Fruit fly (Drosophila melanogaster): ENCODE results near the gene CG2187.

Gene CG2187

DNA sequence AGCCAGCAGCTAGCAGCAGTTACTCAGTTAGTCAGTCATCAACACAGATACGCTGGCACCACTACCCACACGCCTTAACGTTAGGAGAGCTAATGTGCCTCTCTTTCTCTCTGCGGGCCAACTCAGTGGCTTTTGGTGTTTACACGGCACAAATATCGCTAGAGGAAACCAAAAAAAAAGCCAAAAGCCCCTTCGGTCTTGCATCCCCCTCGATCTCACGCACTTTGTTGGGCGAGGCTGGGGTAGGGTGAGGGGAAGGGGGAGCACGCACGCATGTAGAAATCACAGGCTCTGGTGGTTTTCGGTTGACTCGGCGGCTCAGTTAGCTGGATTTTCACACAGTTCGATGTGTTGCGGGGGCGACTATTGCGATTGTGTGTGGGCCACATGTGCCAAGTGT, 36.5 kb downstream of the CG2187 start:
- TF ChIP-seq D1 (tag; optimal IDR thresholded peaks at IDR 0.05) (no peak), CG32121 (GFP tag; IDR thresholded peaks at IDR 0.05) (no peak)

DNA sequence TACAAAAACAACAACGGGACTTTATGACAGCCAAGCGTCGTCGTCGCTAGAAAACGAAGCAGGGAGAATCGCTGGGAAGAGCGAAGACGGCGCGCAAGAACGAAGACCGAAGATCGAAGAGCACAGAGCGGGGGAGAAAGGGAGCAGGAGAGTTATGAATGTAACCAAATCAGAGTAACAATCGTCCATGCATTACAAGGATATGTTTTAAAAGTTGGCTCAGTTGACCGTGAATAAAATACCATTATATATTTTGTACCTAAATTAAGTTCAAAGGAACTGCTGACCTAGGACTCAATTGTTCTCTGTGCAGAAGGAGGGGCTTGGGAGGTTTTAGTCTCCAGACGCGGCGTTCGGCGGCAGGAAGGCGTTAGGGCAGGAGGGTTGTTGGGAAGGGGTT, 37.0 kb downstream of the CG2187 start:
- TF ChIP-seq Snoo (tag; optimal IDR thresholded peaks at IDR 0.05): no peak
- TF ChIP-seq CG13204 (GFP tag; optimal IDR thresholded peaks at IDR 0.05): no peak
- no peak for TF ChIP-seq CG12605 (GFP tag; IDR thresholded peaks at IDR 0.05)
- 0 out of 3 replicates have a peak, but pooled peaks have one; percentile 13 for TF ChIP-seq fd96Ca (GFP tag; IDR thresholded peaks at IDR 0.05)
- no peak for TF ChIP-seq Pif1B (GFP tag; optimal IDR thresholded peaks at IDR 0.05)
- TF ChIP-seq CG9948 (tag; optimal IDR thresholded peaks at IDR 0.05): peak; percentile 13
- TF ChIP-seq CG8159 (tag; optimal IDR thresholded peaks at IDR 0.05): no peak
- no peak for TF ChIP-seq Pif1A (GFP tag; optimal IDR thresholded peaks at IDR 0.05)
- TF ChIP-seq CG17806 (tag; optimal IDR thresholded peaks at IDR 0.05): no peak
- TF ChIP-seq EcR (GFP tag; optimal IDR thresholded peaks at IDR 0.05): no peak
- TF ChIP-seq Ets98B (GFP tag; IDR thresholded peaks at IDR 0.05): no peak
- peak; percentile 41 for TF ChIP-seq CG14655 (GFP tag; optimal IDR thresholded peaks at IDR 0.05)
- no peak for TF ChIP-seq CG34367 (tag; optimal IDR thresholded peaks at IDR 0.05)
- no peak for TF ChIP-seq CG32121 (GFP tag; IDR thresholded peaks at IDR 0.05)
- TF ChIP-seq CG10348 (GFP tag; IDR thresholded peaks at IDR 0.05): no peak
- peak; percentile 54 for TF ChIP-seq CG8301 (tag; optimal IDR thresholded peaks at IDR 0.05)
- TF ChIP-seq gl (tag; optimal IDR thresholded peaks at IDR 0.05): no peak
- no peak for TF ChIP-seq rn (GFP tag; IDR thresholded peaks at IDR 0.05)
- no peak for TF ChIP-seq D1 (tag; optimal IDR thresholded peaks at IDR 0.05)
- no peak for TF ChIP-seq CG4496 (GFP tag; IDR thresholded peaks at IDR 0.05)
- no peak for TF ChIP-seq CG15710 (tag; optimal IDR thresholded peaks at IDR 0.05)

DNA sequence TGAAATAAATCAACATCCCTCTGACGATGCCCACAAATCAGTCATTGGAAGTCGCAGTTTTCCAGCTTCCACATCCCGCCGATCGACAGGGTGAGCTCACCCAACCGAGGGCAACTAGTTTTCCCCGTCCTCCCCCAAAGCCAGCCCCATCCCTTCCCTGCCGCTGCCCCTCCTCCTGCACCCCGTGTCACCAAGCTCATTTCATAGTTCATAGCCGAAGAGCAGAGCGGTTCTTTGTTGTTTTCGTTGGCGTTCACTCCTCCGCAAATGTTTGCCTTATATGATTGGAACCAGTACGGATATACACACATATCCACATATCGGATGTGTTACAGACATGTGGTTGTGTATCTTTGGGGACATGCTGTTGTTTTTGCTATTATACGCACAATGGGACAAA, 38.3 kb downstream of the CG2187 start:
- peak; percentile 36 for TF ChIP-seq CG13204 (GFP tag; optimal IDR thresholded peaks at IDR 0.05)
- TF ChIP-seq EcR (GFP tag; optimal IDR thresholded peaks at IDR 0.05): peak; percentile 38
- no peak for TF ChIP-seq CG14655 (GFP tag; optimal IDR thresholded peaks at IDR 0.05)
- TF ChIP-seq CG15710 (tag; optimal IDR thresholded peaks at IDR 0.05): no peak
- peak; percentile 20; the same call in 1 of the 3 replicates for TF ChIP-seq fd96Ca (GFP tag; IDR thresholded peaks at IDR 0.05)

DNA sequence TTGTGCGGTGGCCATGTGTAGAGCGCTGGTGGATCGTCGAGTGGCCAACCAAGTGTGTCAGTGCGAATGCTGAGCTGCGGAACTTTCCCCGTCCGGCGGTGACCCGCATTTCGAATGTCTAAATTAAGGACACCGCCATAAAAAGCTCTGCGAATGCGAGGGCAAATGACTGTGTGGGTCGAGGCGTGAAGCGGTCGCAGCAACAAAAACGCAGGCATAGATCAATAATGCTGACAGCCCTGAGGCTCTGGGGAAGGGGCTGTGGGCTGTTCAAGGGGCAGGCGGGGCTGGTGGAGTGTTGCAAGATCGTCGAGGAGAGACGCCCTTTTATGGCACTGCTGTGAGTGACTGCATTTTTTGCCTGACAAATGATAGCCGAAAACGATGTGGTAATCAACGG, 38.9 kb downstream of the CG2187 start:
- TF ChIP-seq rn (GFP tag; IDR thresholded peaks at IDR 0.05) (no peak), Pif1A (GFP tag; optimal IDR thresholded peaks at IDR 0.05) (no peak), CG32121 (GFP tag; IDR thresholded peaks at IDR 0.05) (peak; percentile 23; the same call in 1 of the 2 replicates), EcR (GFP tag; optimal IDR thresholded peaks at IDR 0.05) (no peak)

DNA sequence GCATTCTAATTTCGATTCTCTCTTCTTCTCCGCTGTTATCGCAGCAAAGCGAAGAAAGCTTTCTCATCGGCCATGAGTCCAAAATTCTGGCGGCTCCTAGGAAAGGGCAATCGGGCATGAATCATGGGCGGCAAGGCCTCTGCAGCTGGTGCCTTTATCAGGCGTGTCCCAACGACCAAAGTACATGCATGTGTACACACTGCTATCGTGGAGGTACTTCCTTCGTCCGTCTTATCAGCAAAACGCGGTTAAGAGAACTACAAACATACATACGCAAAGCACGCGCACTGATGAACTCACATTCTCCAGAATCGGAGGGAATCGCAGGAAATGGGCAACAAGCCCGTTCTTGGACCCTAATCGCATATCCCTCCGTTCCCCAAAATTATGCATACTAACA, 39.5 kb downstream of the CG2187 start:
- TF ChIP-seq CG10348 (GFP tag; IDR thresholded peaks at IDR 0.05): no peak
- no peak for TF ChIP-seq CG13204 (GFP tag; optimal IDR thresholded peaks at IDR 0.05)
- TF ChIP-seq Snoo (tag; optimal IDR thresholded peaks at IDR 0.05): no peak
- TF ChIP-seq rn (GFP tag; IDR thresholded peaks at IDR 0.05): no peak
- TF ChIP-seq gl (tag; optimal IDR thresholded peaks at IDR 0.05): peak; percentile 52
- TF ChIP-seq fd96Ca (GFP tag; IDR thresholded peaks at IDR 0.05): no peak
- TF ChIP-seq Pif1B (GFP tag; optimal IDR thresholded peaks at IDR 0.05): no peak
- no peak for TF ChIP-seq CG8301 (tag; optimal IDR thresholded peaks at IDR 0.05)
- TF ChIP-seq CG4496 (GFP tag; IDR thresholded peaks at IDR 0.05): peak; percentile 31; the same call in 1 of the 3 replicates

DNA sequence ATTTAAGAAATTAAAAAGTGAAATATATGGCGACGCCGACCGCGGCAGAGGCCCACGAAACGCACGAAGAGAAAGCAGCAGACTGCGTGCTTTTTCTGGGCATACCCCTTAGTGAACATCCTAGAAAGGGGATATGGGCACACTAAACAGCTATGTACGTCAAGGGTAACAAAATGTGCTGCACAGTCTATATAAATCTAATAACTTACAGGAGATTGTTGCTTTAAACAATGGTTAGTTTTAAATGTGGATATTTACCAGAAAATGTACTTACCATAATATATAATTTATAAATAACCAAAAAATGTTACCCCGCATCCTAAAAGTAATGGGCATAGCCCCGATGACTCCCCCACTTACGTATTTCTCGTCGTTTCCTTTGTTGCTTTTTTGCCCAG, 40.3 kb downstream of the CG2187 start:
- no peak; the same call in 2 of the 3 replicates for TF ChIP-seq CG4496 (GFP tag; IDR thresholded peaks at IDR 0.05)
- TF ChIP-seq CG14655 (GFP tag; optimal IDR thresholded peaks at IDR 0.05): peak; percentile 38
- peak; percentile 14 for TF ChIP-seq CG8301 (tag; optimal IDR thresholded peaks at IDR 0.05)
- peak; percentile 17 for TF ChIP-seq CG15710 (tag; optimal IDR thresholded peaks at IDR 0.05)
- peak; percentile 32; the same call in 1 of the 3 replicates for TF ChIP-seq fd96Ca (GFP tag; IDR thresholded peaks at IDR 0.05)
- no peak for TF ChIP-seq CG8159 (tag; optimal IDR thresholded peaks at IDR 0.05)
- peak; percentile 39 for TF ChIP-seq CG17806 (tag; optimal IDR thresholded peaks at IDR 0.05)
- peak; percentile 17 for TF ChIP-seq Snoo (tag; optimal IDR thresholded peaks at IDR 0.05)
- peak; percentile 23 for TF ChIP-seq CG9948 (tag; optimal IDR thresholded peaks at IDR 0.05)
- TF ChIP-seq EcR (GFP tag; optimal IDR thresholded peaks at IDR 0.05): no peak
- TF ChIP-seq gl (tag; optimal IDR thresholded peaks at IDR 0.05): no peak
- TF ChIP-seq Pif1A (GFP tag; optimal IDR thresholded peaks at IDR 0.05): no peak
- no peak for TF ChIP-seq CG10348 (GFP tag; IDR thresholded peaks at IDR 0.05)
- TF ChIP-seq Pif1B (GFP tag; optimal IDR thresholded peaks at IDR 0.05): peak; percentile 37
- TF ChIP-seq CG12605 (GFP tag; IDR thresholded peaks at IDR 0.05): no peak

DNA sequence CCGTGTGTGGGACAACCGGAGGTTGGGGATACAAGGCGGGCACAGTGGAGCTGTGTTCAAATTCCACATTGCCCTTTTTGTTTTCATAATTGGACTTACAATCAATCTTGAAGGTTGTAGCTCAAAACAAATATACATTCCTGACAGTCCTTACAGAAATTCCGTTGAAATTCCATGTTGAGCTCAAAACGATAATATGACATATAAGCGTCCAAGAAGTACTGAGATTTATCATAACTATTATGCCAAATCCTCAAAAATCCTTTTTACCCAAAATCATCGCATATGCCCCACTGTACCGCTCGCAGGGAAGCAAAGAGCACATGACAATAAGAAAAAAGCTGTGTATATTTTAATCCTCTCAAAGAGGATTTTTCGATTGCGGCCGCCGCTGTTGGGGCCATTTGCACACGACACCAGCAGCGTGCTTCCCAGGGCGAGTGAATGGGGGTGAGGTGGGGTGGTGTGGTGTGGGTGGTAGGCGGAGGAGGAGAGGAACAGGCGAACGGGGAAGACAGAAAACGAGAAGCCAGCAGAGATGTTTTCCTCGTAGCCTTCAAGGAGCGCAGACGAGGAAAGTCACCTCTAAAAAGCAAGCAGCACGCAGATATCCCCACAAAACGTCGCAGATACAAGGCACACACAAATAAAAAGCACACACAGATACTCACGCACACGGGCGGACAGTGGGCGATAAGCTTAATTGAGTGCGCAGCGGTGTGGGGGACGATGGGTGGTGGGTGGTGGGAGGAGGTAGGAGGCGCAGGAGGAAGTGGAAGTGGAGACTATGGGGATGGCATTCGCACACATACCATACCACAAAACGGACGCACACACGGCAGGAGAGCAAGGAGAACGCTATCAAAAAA, 40.9 kb downstream of the CG2187 start:
- TF ChIP-seq CG34367 (tag; optimal IDR thresholded peaks at IDR 0.05): peak; percentile 79
- TF ChIP-seq D1 (tag; optimal IDR thresholded peaks at IDR 0.05): peak; percentile 62
- peak; percentile 84 for TF ChIP-seq CG8159 (tag; optimal IDR thresholded peaks at IDR 0.05)
- peak; percentile 75 for TF ChIP-seq Snoo (tag; optimal IDR thresholded peaks at IDR 0.05)
- TF ChIP-seq CG4496 (GFP tag; IDR thresholded peaks at IDR 0.05): peak; percentile 63; the same call in 1 of the 3 replicates
- TF ChIP-seq Pif1A (GFP tag; optimal IDR thresholded peaks at IDR 0.05): peak; percentile 89
- TF ChIP-seq EcR (GFP tag; optimal IDR thresholded peaks at IDR 0.05): no peak
- TF ChIP-seq Pif1B (GFP tag; optimal IDR thresholded peaks at IDR 0.05): peak; percentile 85
- TF ChIP-seq gl (tag; optimal IDR thresholded peaks at IDR 0.05): peak; percentile 66
- peak; percentile 81 for TF ChIP-seq fd96Ca (GFP tag; IDR thresholded peaks at IDR 0.05)
- TF ChIP-seq rn (GFP tag; IDR thresholded peaks at IDR 0.05): peak; percentile 52
- TF ChIP-seq CG13204 (GFP tag; optimal IDR thresholded peaks at IDR 0.05): peak; percentile 67
- peak; percentile 31 for TF ChIP-seq Ets98B (GFP tag; IDR thresholded peaks at IDR 0.05)
- peak; percentile 67 for TF ChIP-seq CG32121 (GFP tag; IDR thresholded peaks at IDR 0.05)
- TF ChIP-seq CG14655 (GFP tag; optimal IDR thresholded peaks at IDR 0.05): peak; percentile 81
- TF ChIP-seq CG17806 (tag; optimal IDR thresholded peaks at IDR 0.05): peak; percentile 79
- peak; percentile 76 for TF ChIP-seq CG8301 (tag; optimal IDR thresholded peaks at IDR 0.05)
- peak; percentile 86 for TF ChIP-seq CG9948 (tag; optimal IDR thresholded peaks at IDR 0.05)
- TF ChIP-seq CG12605 (GFP tag; IDR thresholded peaks at IDR 0.05): no peak
- TF ChIP-seq CG15710 (tag; optimal IDR thresholded peaks at IDR 0.05): peak; percentile 89
- peak; percentile 46; the same call in 1 of the 2 replicates for TF ChIP-seq CG10348 (GFP tag; IDR thresholded peaks at IDR 0.05)
